Worm (Caenorhabditis elegans) whole organism, mixed stage, embryonic: ENCODE results near the gene C16A3.6.

Source experiments
- ham-2 ChIP-seq: fragments of 200-800 bp; sonication (Bioruptor generic); optimal IDR thresholded peaks from 2 replicates; lab custom pipeline; 2018; ENCODE audit warnings: mild to moderate bottlenecking, missing genetic modification characterization, missing compliant biosample characterization
- unc-39 ChIP-seq: fragments of 150-350 bp; optimal IDR thresholded peaks from 2 replicates; lab custom pipeline; 2014; ENCODE audit warnings: missing biosample characterization, missing genetic modification characterization

ce11 chrIII:6345968-6346498, 33.0 kb upstream of the C16A3.6 start, which contains the start of the genes trmt-10C.2 and C56G2.22:
- TF ChIP-seq ham-2 (GFP tag; lab: Kevin White, UChicago) (no peak), unc-39 (tag; lab: Kevin White, UChicago) (no peak)
